Fruit fly (Drosophila melanogaster): ENCODE data around the gene Bruce.

dm6 chr3R:10274829-10275228 is 56.3 kb downstream of the Bruce start:
- TF ChIP-seq insv (optimal IDR thresholded peaks at IDR 0.05) (no peak), Myc (optimal IDR thresholded peaks at IDR 0.05) (no peak)

All from Kc167 (cell line).